Fruit fly (Drosophila melanogaster) whole organism, embryonic: ENCODE measurements around the gene Claspin.

Experiments
- Asciz ChIP-seq: fragments of 200-800 bp; sonication (Bioruptor generic); optimal IDR thresholded peaks from 2 replicates; lab custom pipeline; 2017; ENCODE audit warnings: missing biosample characterization, mild to moderate bottlenecking, missing genetic modification characterization, missing genetic modification reagents
- B-H2 ChIP-seq: fragments of 200-800 bp; sonication (Bioruptor generic); optimal IDR thresholded peaks from 2 replicates; lab custom pipeline; 2018; ENCODE audit warnings: missing biosample characterization, mild to moderate bottlenecking, missing genetic modification characterization
- CG1024 ChIP-seq: fragments of 200-800 bp; sonication (Bioruptor generic); IDR thresholded peaks from 2 replicates; pipeline ENCODE4 v1.3.6; 2022; ENCODE audit warnings: missing biosample characterization, missing genetic modification characterization
- CG10979 ChIP-seq: fragments of 200-800 bp; sonication (Bioruptor generic); optimal IDR thresholded peaks from 2 replicates; lab custom pipeline; 2018; ENCODE audit warnings: missing biosample characterization, mild to moderate bottlenecking, missing genetic modification characterization, moderate library complexity
- CG11723 ChIP-seq: fragments of 200-800 bp; sonication (Bioruptor generic); optimal IDR thresholded peaks from 2 replicates; lab custom pipeline; 2017; ENCODE audit warnings: missing biosample characterization, mild to moderate bottlenecking, missing genetic modification characterization
- CG12104 ChIP-seq: fragments of 200-800 bp; sonication (Bioruptor generic); optimal IDR thresholded peaks from 3 replicates; lab custom pipeline; 2016; ENCODE audit warnings: missing biosample characterization, missing genetic modification characterization
- CG12236 ChIP-seq: fragments of 200-800 bp; sonication (Bioruptor generic); optimal IDR thresholded peaks from 2 replicates; lab custom pipeline; 2016; ENCODE audit warnings: missing biosample characterization, missing genetic modification characterization
- CG12769 ChIP-seq: fragments of 200-800 bp; sonication (Bioruptor generic); optimal IDR thresholded peaks from 2 replicates; lab custom pipeline; 2019; ENCODE audit warnings: missing biosample characterization, mild to moderate bottlenecking, missing genetic modification characterization, moderate library complexity
- CG14667 ChIP-seq: fragments of 200-800 bp; sonication (Bioruptor generic); IDR thresholded peaks from 2 replicates; pipeline ENCODE4 v1.3.6; 2022; ENCODE audit warnings: missing biosample characterization, missing genetic modification characterization
- CG1529 ChIP-seq: fragments of 200-800 bp; sonication (Bioruptor generic); optimal IDR thresholded peaks from 3 replicates; lab custom pipeline; 2018; ENCODE audit warnings: missing biosample characterization, missing genetic modification characterization
- CG17359 ChIP-seq: fragments of 200-800 bp; sonication (Bioruptor generic); optimal IDR thresholded peaks from 3 replicates; lab custom pipeline; 2018; ENCODE audit warnings: missing biosample characterization, mild to moderate bottlenecking, missing genetic modification characterization, moderate library complexity
- CG2199 ChIP-seq: fragments of 200-800 bp; sonication (Bioruptor generic); IDR thresholded peaks from 3 replicates; pipeline ENCODE4 v1.3.6; 2022; ENCODE audit warnings: missing biosample characterization, missing genetic modification characterization
- CG2678 ChIP-seq: fragments of 200-800 bp; sonication (Bioruptor generic); optimal IDR thresholded peaks from 3 replicates; lab custom pipeline; 2019; ENCODE audit warnings: missing biosample characterization, mild to moderate bottlenecking, missing genetic modification characterization, moderate library complexity
- CG30431 ChIP-seq: fragments of 200-800 bp; sonication (Bioruptor generic); optimal IDR thresholded peaks from 2 replicates; lab custom pipeline; 2017; ENCODE audit warnings: missing biosample characterization, missing genetic modification characterization
- CG32532 ChIP-seq: fragments of 200-800 bp; sonication (Bioruptor generic); IDR thresholded peaks from 2 replicates; pipeline ENCODE4 v1.3.6; 2022; ENCODE audit warnings: missing biosample characterization, missing genetic modification characterization
- CG3407 ChIP-seq: fragments of 200-800 bp; sonication (Bioruptor generic); optimal IDR thresholded peaks from 2 replicates; lab custom pipeline; 2018; ENCODE audit warnings: missing biosample characterization, mild to moderate bottlenecking, missing genetic modification characterization
- CG34224 ChIP-seq: fragments of 200-800 bp; sonication (Bioruptor generic); IDR thresholded peaks from 3 replicates; pipeline ENCODE4 v1.3.6; 2022; ENCODE audit warnings: missing biosample characterization, missing genetic modification characterization; ENCODE audit not compliant: partially characterized antibody
- CG3995 ChIP-seq: fragments of 200-800 bp; sonication (Bioruptor generic); optimal IDR thresholded peaks from 3 replicates; lab custom pipeline; 2016; ENCODE audit warnings: missing biosample characterization, missing genetic modification characterization
- CG4404 ChIP-seq: fragments of 200-800 bp; sonication (Bioruptor generic); IDR thresholded peaks from 2 replicates; pipeline ENCODE4 v1.3.6; 2022; ENCODE audit warnings: missing biosample characterization, missing genetic modification characterization
- CG7556 ChIP-seq: fragments of 200-800 bp; sonication (Bioruptor generic); optimal IDR thresholded peaks from 2 replicates; lab custom pipeline; 2017; ENCODE audit warnings: missing biosample characterization, mild to moderate bottlenecking, missing genetic modification characterization
- CG7745 ChIP-seq: fragments of 200-800 bp; sonication (Bioruptor generic); optimal IDR thresholded peaks from 2 replicates; lab custom pipeline; 2018; ENCODE audit warnings: missing biosample characterization, mild to moderate bottlenecking, missing genetic modification characterization, moderate library complexity
- CG8388 ChIP-seq: fragments of 200-800 bp; sonication (Bioruptor generic); optimal IDR thresholded peaks from 2 replicates; lab custom pipeline; 2019; ENCODE audit warnings: missing biosample characterization, mild to moderate bottlenecking, missing genetic modification characterization, moderate library complexity
- Dek ChIP-seq: fragments of 200-800 bp; sonication (Bioruptor generic); optimal IDR thresholded peaks from 3 replicates; lab custom pipeline; 2019; ENCODE audit warnings: missing biosample characterization, mild to moderate bottlenecking, missing genetic modification characterization, moderate library complexity
- Drgx ChIP-seq: fragments of 200-800 bp; sonication (Bioruptor generic); IDR thresholded peaks from 2 replicates; pipeline ENCODE4 v1.3.6; 2022; ENCODE audit warnings: missing biosample characterization, missing genetic modification characterization
- H2.0 ChIP-seq: fragments of 200-800 bp; sonication (Bioruptor generic); IDR thresholded peaks from 2 replicates; pipeline ENCODE4 v1.3.6; 2022; ENCODE audit warnings: missing biosample characterization, missing genetic modification characterization
- HHEX ChIP-seq: fragments of 200-800 bp; sonication (Bioruptor generic); optimal IDR thresholded peaks from 3 replicates; lab custom pipeline; 2017; ENCODE audit warnings: missing biosample characterization, mild to moderate bottlenecking, missing genetic modification characterization, missing genetic modification reagents
- Lhr ChIP-seq: fragments of 200-800 bp; sonication (Bioruptor generic); optimal IDR thresholded peaks from 3 replicates; lab custom pipeline; 2017; ENCODE audit warnings: mild to moderate bottlenecking, missing biosample characterization, missing genetic modification reagents, missing genetic modification characterization
- Lim3 ChIP-seq: fragments of 200-800 bp; sonication (Bioruptor generic); IDR thresholded peaks from 2 replicates; pipeline ENCODE4 v1.3.6; 2022; ENCODE audit warnings: missing biosample characterization, missing genetic modification characterization
- MTF-1 ChIP-seq: fragments of 200-800 bp; sonication (Bioruptor generic); optimal IDR thresholded peaks from 2 replicates; lab custom pipeline; 2018; ENCODE audit warnings: missing biosample characterization, mild to moderate bottlenecking, missing genetic modification characterization, borderline replicate concordance
- Max ChIP-seq: fragments of 200-800 bp; sonication (Bioruptor generic); optimal IDR thresholded peaks from 2 replicates; lab custom pipeline; 2016; ENCODE audit warnings: missing biosample characterization, mild to moderate bottlenecking, missing genetic modification characterization
- Neu2 ChIP-seq: fragments of 200-800 bp; sonication (Bioruptor generic); optimal IDR thresholded peaks from 3 replicates; lab custom pipeline; 2016; ENCODE audit warnings: missing biosample characterization, missing genetic modification characterization, borderline replicate concordance
- Scr ChIP-seq: fragments of 200-800 bp; sonication (Bioruptor generic); IDR thresholded peaks from 2 replicates; pipeline ENCODE4 v1.3.6; 2022; ENCODE audit warnings: missing biosample characterization, missing genetic modification characterization; ENCODE audit not compliant: partially characterized antibody
- Xrp1 ChIP-seq: fragments of 200-800 bp; sonication (Bioruptor generic); IDR thresholded peaks from 2 replicates; pipeline ENCODE4 v1.3.6; 2022; ENCODE audit warnings: missing biosample characterization, missing genetic modification characterization
- ap ChIP-seq: fragments of 200-800 bp; sonication (Bioruptor generic); IDR thresholded peaks from 2 replicates; pipeline ENCODE4 v1.3.6; 2022; ENCODE audit warnings: missing biosample characterization, missing genetic modification characterization
- bowl ChIP-seq: fragments of 200-800 bp; sonication (Bioruptor generic); IDR thresholded peaks from 2 replicates; pipeline ENCODE4 v1.3.6; 2022; ENCODE audit warnings: missing biosample characterization, missing genetic modification characterization
- br ChIP-seq: fragments of >200 bp; optimal IDR thresholded peaks from 2 replicates; lab custom pipeline; 2017
- ci ChIP-seq: fragments of 200-800 bp; sonication (Bioruptor generic); IDR thresholded peaks from 3 replicates; pipeline ENCODE4 v1.3.6; 2022; ENCODE audit warnings: missing biosample characterization, missing genetic modification characterization
- crol ChIP-seq: fragments of 200-800 bp; sonication (Bioruptor generic); IDR thresholded peaks from 2 replicates; pipeline ENCODE4 v1.3.6; 2022; ENCODE audit warnings: missing biosample characterization, missing genetic modification characterization
- da ChIP-seq: fragments of 200-800 bp; sonication (Bioruptor generic); optimal IDR thresholded peaks from 2 replicates; lab custom pipeline; 2016; ENCODE audit warnings: missing biosample characterization, missing genetic modification characterization
- exex ChIP-seq: fragments of 200-800 bp; sonication (Bioruptor generic); optimal IDR thresholded peaks from 4 replicates; lab custom pipeline; 2018; ENCODE audit warnings: missing biosample characterization, mild to moderate bottlenecking, missing genetic modification characterization, moderate library complexity
- hth ChIP-seq: fragments of >200 bp; optimal IDR thresholded peaks from 2 replicates; lab custom pipeline; 2017; ENCODE audit warnings: inconsistent platforms
- kni ChIP-seq: fragments of 200-800 bp; sonication (Bioruptor generic); optimal IDR thresholded peaks from 3 replicates; lab custom pipeline; 2017; ENCODE audit warnings: mild to moderate bottlenecking, missing biosample characterization, missing genetic modification reagents, missing genetic modification characterization
- knrl ChIP-seq: fragments of 200-800 bp; sonication (Bioruptor generic); IDR thresholded peaks from 3 replicates; pipeline ENCODE4 v1.3.6; 2022; ENCODE audit warnings: missing biosample characterization, missing genetic modification characterization; ENCODE audit not compliant: partially characterized antibody
- nerfin-1 ChIP-seq: fragments of 200-800 bp; sonication (Bioruptor generic); optimal IDR thresholded peaks from 3 replicates; lab custom pipeline; 2019; ENCODE audit warnings: missing biosample characterization, mild to moderate bottlenecking, missing genetic modification characterization, moderate library complexity
- org-1 ChIP-seq: fragments of 200-800 bp; sonication (Bioruptor generic); optimal IDR thresholded peaks from 2 replicates; lab custom pipeline; 2017; ENCODE audit warnings: missing biosample characterization, missing genetic modification characterization
- pum ChIP-seq: fragments of 200-800 bp; sonication (Bioruptor generic); optimal IDR thresholded peaks from 2 replicates; lab custom pipeline; 2016; ENCODE audit warnings: missing biosample characterization, missing genetic modification characterization
- sens ChIP-seq: fragments of 200-800 bp; sonication (Bioruptor generic); peaks from one replicate; lab custom pipeline; 2016; ENCODE audit warnings: missing biosample characterization, missing genetic modification characterization
- sisA ChIP-seq: fragments of 200-800 bp; sonication (Bioruptor generic); IDR thresholded peaks from 2 replicates; pipeline ENCODE4 v1.3.6; 2022; ENCODE audit warnings: missing biosample characterization, missing genetic modification characterization
- stc ChIP-seq: fragments of 200-800 bp; sonication (Bioruptor generic); IDR thresholded peaks from 2 replicates; pipeline ENCODE4 v1.3.6; 2022; ENCODE audit warnings: missing biosample characterization, missing genetic modification characterization
- tgo ChIP-seq: fragments of 200-800 bp; sonication (Bioruptor generic); IDR thresholded peaks from 3 replicates; pipeline ENCODE4 v1.3.6; 2022; ENCODE audit warnings: missing biosample characterization, missing genetic modification characterization
- vvl ChIP-seq: fragments of 200-800 bp; sonication (Bioruptor generic); IDR thresholded peaks from 2 replicates; pipeline ENCODE4 v1.3.6; 2022; ENCODE audit warnings: missing biosample characterization, missing genetic modification characterization

The Claspin gene

DNA sequence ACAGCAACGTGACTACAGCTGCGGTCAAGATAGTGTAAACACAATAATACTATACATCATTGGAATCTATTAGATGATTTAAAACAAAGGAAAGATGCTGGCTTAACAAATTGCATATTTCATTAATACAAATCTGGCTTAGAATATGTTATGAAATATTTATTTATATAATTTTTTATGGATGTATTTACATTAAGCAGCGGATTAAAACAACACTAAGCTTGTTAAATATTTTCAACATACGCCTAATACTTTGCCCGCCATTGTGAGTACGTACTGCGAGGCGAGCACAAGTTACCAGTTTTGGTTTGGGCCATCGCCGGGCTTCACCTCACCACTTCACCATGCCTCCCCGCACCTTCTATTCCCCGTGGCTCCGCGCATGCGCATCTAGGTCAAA is 43.4 kb upstream of the Claspin start (continued):
- TF ChIP-seq Drgx (GFP tag; lab: Robert Waterston, UW) (peak; percentile 75), Dek (tag; lab: Kevin White, UChicago) (peak; percentile 50), Asciz (GFP tag; lab: Kevin White, UChicago) (peak; percentile 72), CG3407 (GFP tag; lab: Kevin White, UChicago) (peak; percentile 53), Neu2 (GFP tag; lab: Kevin White, UChicago) (no peak), br (no peak), Lim3 (GFP tag; lab: Robert Waterston, UW) (no peak), CG32532 (peak; percentile 43; the same call in 1 of the 2 replicates), stc (GFP tag; lab: Robert Waterston, UW) (peak; percentile 74), CG7745 (tag; lab: Kevin White, UChicago) (no peak), MTF-1 (GFP tag; lab: Kevin White, UChicago) (peak; percentile 15), crol (peak; percentile 75), CG11723 (GFP tag; lab: Kevin White, UChicago) (peak; percentile 41), sens (GFP tag; lab: Kevin White, UChicago) (peak; percentile 55), sisA (no peak; the same call in 1 of the 2 replicates), CG30431 (GFP tag; lab: Kevin White, UChicago) (peak; percentile 23), CG12236 (GFP tag; lab: Kevin White, UChicago) (no peak), CG8388 (GFP tag; lab: Kevin White, UChicago) (peak; percentile 69), tgo (GFP tag; lab: Robert Waterston, UW) (peak; percentile 79), Max (GFP tag; lab: Kevin White, UChicago) (peak; percentile 40), Xrp1 (peak; percentile 81), CG17359 (tag; lab: Kevin White, UChicago) (peak; percentile 81), exex (peak; percentile 1), org-1 (GFP tag; lab: Kevin White, UChicago) (peak; percentile 71), CG2199 (GFP tag; lab: Robert Waterston, UW) (0 out of 3 replicates have a peak, but pooled peaks have one; percentile 40), CG10979 (tag; lab: Kevin White, UChicago) (peak; percentile 82), Lhr (peak; percentile 15), CG12104 (GFP tag; lab: Kevin White, UChicago) (peak; percentile 29), nerfin-1 (tag; lab: Kevin White, UChicago) (peak; percentile 69), ap (GFP tag; lab: Robert Waterston, UW) (peak; percentile 53), ci (GFP tag; lab: Robert Waterston, UW) (peak; percentile 61; the same call in 2 of the 3 replicates), CG1024 (GFP tag; lab: Robert Waterston, UW) (no peak), CG12769 (tag; lab: Kevin White, UChicago) (peak; percentile 28), CG1529 (peak; percentile 58), CG34224 (GFP tag; lab: Robert Waterston, UW) (no peak), CG14667 (GFP tag; lab: Robert Waterston, UW) (peak; percentile 35; the same call in 1 of the 2 replicates), CG2678 (tag; lab: Kevin White, UChicago) (peak; percentile 88), CG3995 (GFP tag; lab: Kevin White, UChicago) (peak; percentile 25), CG4404 (GFP tag; lab: Robert Waterston, UW) (peak; percentile 35; the same call in 1 of the 2 replicates), kni (GFP tag; lab: Kevin White, UChicago) (peak; percentile 63), pum (GFP tag; lab: Kevin White, UChicago) (no peak), HHEX (GFP tag; lab: Kevin White, UChicago) (peak; percentile 40), knrl (no peak), H2.0 (GFP tag; lab: Robert Waterston, UW) (peak; percentile 20; the same call in 1 of the 2 replicates), bowl (no peak), da (GFP tag; lab: Kevin White, UChicago) (no peak), vvl (peak; percentile 56; the same call in 1 of the 2 replicates), hth (lab: Kevin White, UChicago) (no peak), CG7556 (GFP tag; lab: Kevin White, UChicago) (peak; percentile 78), Scr (no peak), B-H2 (no peak)
